Fruit fly (Drosophila melanogaster) whole organism, embryonic: ENCODE measurements around the gene Psn.

Experiments used
- CG10274 ChIP-seq: fragments of 200-800 bp; sonication (Bioruptor generic); optimal IDR thresholded peaks from 3 replicates; lab custom pipeline; 2017; ENCODE audit warnings: missing biosample characterization, mild to moderate bottlenecking, missing genetic modification characterization
- CG12942 ChIP-seq: fragments of 200-800 bp; sonication (Bioruptor generic); optimal IDR thresholded peaks from 3 replicates; lab custom pipeline; 2016; ENCODE audit warnings: missing biosample characterization, missing genetic modification characterization
- CG14014 ChIP-seq: fragments of 200-800 bp; sonication (Bioruptor generic); IDR thresholded peaks from 2 replicates; pipeline ENCODE4 v1.3.6; 2022; ENCODE audit warnings: missing biosample characterization, missing genetic modification characterization
- CG14965 ChIP-seq: fragments of 200-800 bp; sonication (Bioruptor generic); optimal IDR thresholded peaks from 2 replicates; lab custom pipeline; 2016; ENCODE audit warnings: missing biosample characterization, missing genetic modification characterization, borderline replicate concordance
- CG1602 ChIP-seq: fragments of 200-800 bp; sonication (Bioruptor generic); optimal IDR thresholded peaks from 3 replicates; lab custom pipeline; 2016; ENCODE audit warnings: missing biosample characterization, missing genetic modification characterization
- CG17359 ChIP-seq: fragments of 200-800 bp; sonication (Bioruptor generic); optimal IDR thresholded peaks from 3 replicates; lab custom pipeline; 2018; ENCODE audit warnings: missing biosample characterization, mild to moderate bottlenecking, missing genetic modification characterization, moderate library complexity
- CG18011 ChIP-seq: fragments of 200-800 bp; sonication (Bioruptor generic); optimal IDR thresholded peaks from 2 replicates; lab custom pipeline; 2017; ENCODE audit warnings: missing biosample characterization, missing genetic modification characterization, mild to moderate bottlenecking, moderate library complexity, missing genotype
- CG18619 ChIP-seq: fragments of 200-800 bp; sonication (Bioruptor generic); optimal IDR thresholded peaks from 3 replicates; lab custom pipeline; 2017; ENCODE audit warnings: missing biosample characterization, mild to moderate bottlenecking, missing genetic modification characterization
- CG31388 ChIP-seq: fragments of 200-800 bp; sonication (Bioruptor generic); optimal IDR thresholded peaks from 2 replicates; lab custom pipeline; 2016; ENCODE audit warnings: missing biosample characterization, missing genetic modification characterization
- CG32532 ChIP-seq: fragments of 200-800 bp; sonication (Bioruptor generic); IDR thresholded peaks from 2 replicates; pipeline ENCODE4 v1.3.6; 2022; ENCODE audit warnings: missing biosample characterization, missing genetic modification characterization
- CG32772 ChIP-seq: fragments of 200-800 bp; sonication (Bioruptor generic); IDR thresholded peaks from 2 replicates; pipeline ENCODE4 v1.3.6; 2022; ENCODE audit warnings: missing biosample characterization, missing genetic modification characterization
- CG34422 ChIP-seq: fragments of 200-800 bp; sonication (Bioruptor generic); IDR thresholded peaks from 3 replicates; pipeline ENCODE4 v1.3.6; 2022; ENCODE audit warnings: missing biosample characterization, missing genetic modification characterization
- CG4282 ChIP-seq: fragments of 200-800 bp; sonication (Bioruptor generic); optimal IDR thresholded peaks from 2 replicates; lab custom pipeline; 2016; ENCODE audit warnings: missing biosample characterization, missing genetic modification characterization
- CG6689 ChIP-seq: fragments of 200-800 bp; sonication (Bioruptor generic); IDR thresholded peaks from 2 replicates; pipeline ENCODE4 v1.3.6; 2022; ENCODE audit warnings: missing biosample characterization, missing genetic modification characterization
- CG7987 ChIP-seq: fragments of 200-800 bp; sonication (Bioruptor generic); optimal IDR thresholded peaks from 2 replicates; lab custom pipeline; 2018; ENCODE audit warnings: missing biosample characterization, mild to moderate bottlenecking, missing genetic modification characterization, moderate library complexity
- CG8359 ChIP-seq: fragments of 200-800 bp; sonication (Bioruptor generic); optimal IDR thresholded peaks from 2 replicates; lab custom pipeline; 2017; ENCODE audit warnings: missing biosample characterization, mild to moderate bottlenecking, missing genetic modification characterization, borderline replicate concordance
- CG8944 ChIP-seq: fragments of 200-800 bp; sonication (Bioruptor generic); optimal IDR thresholded peaks from 3 replicates; lab custom pipeline; 2016; ENCODE audit warnings: missing biosample characterization, missing genetic modification characterization
- Deaf1 ChIP-seq: fragments of 200-800 bp; optimal IDR thresholded peaks from 3 replicates; lab custom pipeline; 2019; ENCODE audit warnings: missing biosample characterization, mild to moderate bottlenecking, missing genetic modification characterization, moderate library complexity
- Elba2 ChIP-seq: fragments of 200-800 bp; sonication (Bioruptor generic); optimal IDR thresholded peaks from 3 replicates; lab custom pipeline; 2016; ENCODE audit warnings: missing biosample characterization, missing genetic modification characterization
- Hr3 ChIP-seq: fragments of 200-800 bp; sonication (Bioruptor generic); optimal IDR thresholded peaks from 3 replicates; lab custom pipeline; 2016; ENCODE audit warnings: missing biosample characterization, missing genetic modification characterization
- Kr ChIP-seq: fragments of 200-800 bp; sonication (Bioruptor generic); optimal IDR thresholded peaks from 2 replicates; lab custom pipeline; 2017; ENCODE audit warnings: missing biosample characterization, mild to moderate bottlenecking, missing genetic modification characterization
- Meics ChIP-seq: fragments of 200-800 bp; sonication (Bioruptor generic); optimal IDR thresholded peaks from 2 replicates; lab custom pipeline; 2017; ENCODE audit warnings: missing biosample characterization, mild to moderate bottlenecking, missing genetic modification characterization
- Opbp ChIP-seq: fragments of 200-800 bp; sonication (Bioruptor generic); IDR thresholded peaks from 3 replicates; pipeline ENCODE4 v1.3.6; 2022; ENCODE audit warnings: missing biosample characterization, missing genetic modification characterization; ENCODE audit not compliant: partially characterized antibody
- Ravus ChIP-seq: fragments of 200-800 bp; sonication (Bioruptor generic); IDR thresholded peaks from 2 replicates; pipeline ENCODE4 v1.3.6; 2022; ENCODE audit warnings: missing biosample characterization, missing genetic modification characterization
- Rfx ChIP-seq: fragments of 200-800 bp; sonication (Bioruptor generic); IDR thresholded peaks from 2 replicates; pipeline ENCODE4 v1.3.6; 2022; ENCODE audit warnings: missing biosample characterization, missing genetic modification characterization
- TFAM ChIP-seq: fragments of 200-800 bp; sonication (Bioruptor generic); optimal IDR thresholded peaks from 2 replicates; lab custom pipeline; 2017; ENCODE audit warnings: missing biosample characterization, missing genetic modification characterization, inconsistent platforms
- Tbp ChIP-seq: fragments of >200 bp; optimal IDR thresholded peaks from 2 replicates; lab custom pipeline; 2018; ENCODE audit warnings: missing biosample characterization, missing genetic modification characterization
- ab ChIP-seq: fragments of 200-800 bp; sonication (Bioruptor generic); optimal IDR thresholded peaks from 2 replicates; lab custom pipeline; 2016; ENCODE audit warnings: missing biosample characterization, missing genetic modification characterization
- amos ChIP-seq: fragments of 200-800 bp; sonication (Bioruptor generic); IDR thresholded peaks from 2 replicates; pipeline ENCODE4 v1.3.6; 2022; ENCODE audit warnings: missing biosample characterization, missing genetic modification characterization; ENCODE audit not compliant: partially characterized antibody
- cwo ChIP-seq: fragments of 200-800 bp; sonication (Bioruptor generic); optimal IDR thresholded peaks from 3 replicates; lab custom pipeline; 2017; ENCODE audit warnings: missing biosample characterization, missing genetic modification characterization, mild to moderate bottlenecking, moderate library complexity, missing genetic modification reagents
- dysf ChIP-seq: fragments of 200-800 bp; sonication (Bioruptor generic); IDR thresholded peaks from 3 replicates; pipeline ENCODE4 v1.3.6; 2022; ENCODE audit warnings: missing biosample characterization, missing genetic modification characterization
- emc ChIP-seq: fragments of 200-800 bp; sonication (Bioruptor generic); optimal IDR thresholded peaks from 2 replicates; lab custom pipeline; 2016; ENCODE audit warnings: missing biosample characterization, missing genetic modification characterization
- exex ChIP-seq: fragments of 200-800 bp; sonication (Bioruptor generic); optimal IDR thresholded peaks from 4 replicates; lab custom pipeline; 2018; ENCODE audit warnings: missing biosample characterization, mild to moderate bottlenecking, missing genetic modification characterization, moderate library complexity
- gce ChIP-seq: fragments of 200-800 bp; sonication (Bioruptor generic); IDR thresholded peaks from 3 replicates; pipeline ENCODE4 v1.3.6; 2022; ENCODE audit warnings: missing biosample characterization, missing genetic modification characterization
- gem ChIP-seq: fragments of 200-800 bp; sonication (Bioruptor generic); optimal IDR thresholded peaks from 2 replicates; lab custom pipeline; 2019; ENCODE audit warnings: missing biosample characterization, mild to moderate bottlenecking, missing genetic modification characterization, moderate library complexity
- hth ChIP-seq: fragments of >200 bp; optimal IDR thresholded peaks from 2 replicates; lab custom pipeline; 2017; ENCODE audit warnings: inconsistent platforms
- inv ChIP-seq: fragments of 200-800 bp; sonication (Bioruptor generic); IDR thresholded peaks from 2 replicates; pipeline ENCODE4 v1.3.6; 2022; ENCODE audit warnings: missing biosample characterization, missing genetic modification characterization; ENCODE audit not compliant: partially characterized antibody
- nerfin-2 ChIP-seq: fragments of 200-800 bp; sonication (Bioruptor generic); IDR thresholded peaks from 2 replicates; pipeline ENCODE4 v1.3.6; 2022; ENCODE audit warnings: missing biosample characterization, missing genetic modification characterization; ENCODE audit not compliant: partially characterized antibody
- pros ChIP-seq: fragments of 200-800 bp; sonication (Bioruptor generic); optimal IDR thresholded peaks from 3 replicates; lab custom pipeline; 2019; ENCODE audit warnings: missing biosample characterization, mild to moderate bottlenecking, missing genetic modification characterization, moderate library complexity
- sc ChIP-seq, 3 experiments: fragments of >200 bp in 2 of 3; fragments of 200-800 bp in 1 of 3; sonication (Bioruptor generic) in 1 of 3; optimal IDR thresholded peaks; 2 replicates in 2 of 3; 3 replicates in 1 of 3; lab custom pipeline; 2017; ENCODE audit warnings: mild to moderate bottlenecking in 1 of 3, missing biosample characterization in 1 of 3, missing genetic modification characterization in 1 of 3, missing genetic modification reagents in 1 of 3
- sens ChIP-seq: fragments of 200-800 bp; sonication (Bioruptor generic); peaks from one replicate; lab custom pipeline; 2016; ENCODE audit warnings: missing biosample characterization, missing genetic modification characterization
- sim ChIP-seq: fragments of 200-800 bp; sonication (Bioruptor generic); IDR thresholded peaks from 2 replicates; pipeline ENCODE4 v1.3.6; 2022; ENCODE audit warnings: missing biosample characterization, missing genetic modification characterization
- sob ChIP-seq: fragments of 200-800 bp; sonication (Bioruptor generic); IDR thresholded peaks from 2 replicates; pipeline ENCODE4 v1.3.6; 2022; ENCODE audit warnings: missing biosample characterization, missing genetic modification characterization
- ssp ChIP-seq: fragments of 200-800 bp; sonication (Bioruptor generic); IDR thresholded peaks from 2 replicates; pipeline ENCODE4 v1.3.6; 2022; ENCODE audit warnings: missing biosample characterization, missing genetic modification characterization
- stwl ChIP-seq: fragments of 200-800 bp; sonication (Bioruptor generic); optimal IDR thresholded peaks from 3 replicates; lab custom pipeline; 2018; ENCODE audit warnings: missing biosample characterization, mild to moderate bottlenecking, missing genetic modification characterization, moderate library complexity
- twi ChIP-seq: fragments of 200-800 bp; optimal IDR thresholded peaks from 2 replicates; lab custom pipeline; 2019; ENCODE audit warnings: missing biosample characterization, mild to moderate bottlenecking, missing genetic modification characterization, moderate library complexity
- tx ChIP-seq: fragments of 200-800 bp; sonication (Bioruptor generic); optimal IDR thresholded peaks from 2 replicates; lab custom pipeline; 2016; ENCODE audit warnings: missing biosample characterization, missing genetic modification characterization
- unpg ChIP-seq: fragments of 200-800 bp; sonication (Bioruptor generic); optimal IDR thresholded peaks from 3 replicates; lab custom pipeline; 2018; ENCODE audit warnings: missing biosample characterization, mild to moderate bottlenecking, missing genetic modification characterization, moderate library complexity

The Psn gene

DNA sequence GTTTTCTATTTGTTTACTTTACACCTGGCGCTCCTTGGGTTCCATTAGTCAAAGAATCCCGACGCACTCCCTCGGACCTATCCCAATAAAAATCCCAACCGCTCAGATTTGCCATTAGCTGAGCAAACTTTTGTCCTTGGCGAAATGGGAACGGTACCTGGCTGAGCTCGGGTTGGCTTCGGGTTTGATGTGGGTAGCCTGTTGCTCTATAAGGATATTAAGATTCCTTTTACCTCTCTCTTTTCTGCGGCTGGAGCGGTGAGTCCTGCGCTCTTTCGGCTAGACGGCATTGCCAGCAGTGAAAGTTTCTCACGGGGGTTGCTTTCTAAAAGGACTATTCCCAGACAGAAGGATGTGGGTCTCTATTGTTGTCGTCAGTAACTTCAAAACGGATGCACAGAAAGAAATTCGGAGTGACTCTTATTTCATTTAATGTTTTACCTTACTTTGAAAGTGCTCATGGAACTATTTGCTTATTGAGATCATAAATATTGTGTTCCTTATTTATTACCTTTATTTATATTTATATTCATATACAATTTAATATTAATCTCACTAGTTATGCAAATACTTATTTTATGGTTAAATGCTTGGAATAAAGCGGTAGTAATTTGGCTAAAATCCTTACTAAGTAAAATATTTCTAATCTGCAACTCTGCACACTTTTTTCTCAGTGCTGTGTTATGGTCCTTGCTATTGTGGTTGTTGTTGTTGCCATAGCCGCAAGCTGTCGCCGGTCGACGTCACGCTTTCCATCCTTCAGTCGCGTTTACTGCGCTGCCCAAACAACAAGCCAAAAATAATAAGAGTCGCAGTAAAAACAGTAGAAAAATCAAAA, 9.6 kb downstream of the Psn start, which contains the start of gene CG5910 (continued):
- TF ChIP-seq sens (GFP tag; lab: Kevin White, UChicago), result peak; percentile 81
- no peak for TF ChIP-seq inv (GFP tag; lab: Robert Waterston, UW)
- TF ChIP-seq dysf, result peak; percentile 89
- peak; percentile 36 for TF ChIP-seq CG18011 (GFP tag; lab: Kevin White, UChicago)
- TF ChIP-seq sim (GFP tag; lab: Robert Waterston, UW), result 0 out of 2 replicates have a peak, but pooled peaks have one; percentile 46
- TF ChIP-seq Elba2, result no peak
- peak; percentile 76 for TF ChIP-seq CG1602 (GFP tag; lab: Kevin White, UChicago)
- peak; percentile 66 for TF ChIP-seq CG8359 (GFP tag; lab: Kevin White, UChicago)
- TF ChIP-seq unpg (GFP tag; lab: Kevin White, UChicago), result peak; percentile 90
- TF ChIP-seq tx (GFP tag; lab: Kevin White, UChicago), result peak; percentile 14
- peak; percentile 88 for TF ChIP-seq cwo
- TF ChIP-seq CG17359, result peak; percentile 88
- no peak for TF ChIP-seq stwl (tag; lab: Kevin White, UChicago)
- TF ChIP-seq CG14014 (GFP tag; lab: Robert Waterston, UW), result peak; percentile 75
- peak; percentile 56 for TF ChIP-seq CG7987
- TF ChIP-seq pros, result peak; percentile 91
- no peak for TF ChIP-seq CG8944
- peak; percentile 24; the same call in 1 of the 3 replicates for TF ChIP-seq CG34422
- no peak for TF ChIP-seq CG14965
- peak; percentile 88 for TF ChIP-seq Deaf1 (tag; lab: Kevin White, UChicago)
- TF ChIP-seq Kr (GFP tag; lab: Kevin White, UChicago), result no peak
- peak; percentile 88 for TF ChIP-seq CG6689 (GFP tag; lab: Robert Waterston, UW)
- peak; percentile 86 for TF ChIP-seq Hr3 (GFP tag; lab: Kevin White, UChicago)
- TF ChIP-seq CG18619 (GFP tag; lab: Kevin White, UChicago), result peak; percentile 93
- TF ChIP-seq CG10274 (GFP tag; lab: Kevin White, UChicago), result peak; percentile 58
- TF ChIP-seq CG32532 (GFP tag; lab: Robert Waterston, UW), result peak; percentile 80
- TF ChIP-seq Rfx (GFP tag; lab: Robert Waterston, UW), result peak; percentile 75
- TF ChIP-seq twi (tag; lab: Kevin White, UChicago), result peak; percentile 80
- 0 out of 3 replicates have a peak, but pooled peaks have one; percentile 52 for TF ChIP-seq gce (GFP tag; lab: Robert Waterston, UW)
- peak; percentile 63 for TF ChIP-seq exex
- TF ChIP-seq ab (GFP tag; lab: Kevin White, UChicago), result no peak
- no peak for TF ChIP-seq Tbp (GFP tag; lab: Kevin White, UChicago)
- no peak for TF ChIP-seq nerfin-2 (GFP tag; lab: Robert Waterston, UW)
- peak; percentile 70 for TF ChIP-seq CG31388 (GFP tag; lab: Kevin White, UChicago)
- peak; percentile 77 for TF ChIP-seq sob (GFP tag; lab: Robert Waterston, UW)
- TF ChIP-seq CG12942 (GFP tag; lab: Kevin White, UChicago), result peak; percentile 67
- TF ChIP-seq amos (GFP tag; lab: Robert Waterston, UW), result no peak
- TF ChIP-seq sc (optimal IDR thresholded peaks at IDR 0.05; lab: Kevin White, UChicago), result no peak
- peak; percentile 7 for TF ChIP-seq sc (GFP tag; optimal IDR thresholded peaks at IDR 0.05; lab: Kevin White, UChicago)
- no peak for TF ChIP-seq hth (lab: Kevin White, UChicago)
- peak; percentile 72 for TF ChIP-seq ssp (GFP tag; lab: Robert Waterston, UW)
- peak; percentile 94 for TF ChIP-seq Meics (GFP tag; lab: Kevin White, UChicago)
- TF ChIP-seq gem (tag; lab: Kevin White, UChicago), result peak; percentile 96
- TF ChIP-seq CG32772 (GFP tag; lab: Robert Waterston, UW), result peak; percentile 71
- no peak for TF ChIP-seq emc (GFP tag; lab: Kevin White, UChicago)
- TF ChIP-seq Ravus (GFP tag; lab: Robert Waterston, UW), result peak; percentile 26; the same call in 1 of the 2 replicates
- no peak for TF ChIP-seq Opbp
- no peak for TF ChIP-seq CG4282
- no peak for TF ChIP-seq TFAM (GFP tag; lab: Kevin White, UChicago)
